Worm (Caenorhabditis elegans): ENCODE results near the gene C04C11.25.
"Not testable (repeated sequence)": the region's sequence is repeated elsewhere in the genome, so short reads cannot be mapped to it uniquely, and the experiment has no call there.

C04C11.25 gene

ce11 chrX:13973769-13974168 lies 41.5 kb downstream of the C04C11.25 start:
- TF ChIP-seq mab-5 (tag; optimal IDR thresholded peaks at IDR 0.05) = peak; percentile 43
- no peak for TF ChIP-seq snpc-4 (tag; optimal IDR thresholded peaks at IDR 0.05)
- peak; percentile 63 for TF ChIP-seq nhr-129 (tag; optimal IDR thresholded peaks at IDR 0.05)
- TF ChIP-seq mbf-1 (tag; optimal IDR thresholded peaks at IDR 0.05) = no peak
- peak; percentile 65 for TF ChIP-seq unc-55 (GFP tag; optimal IDR thresholded peaks at IDR 0.05)
- TF ChIP-seq peb-1 (tag; optimal IDR thresholded peaks at IDR 0.05) = no peak
- no peak for TF ChIP-seq ztf-11 (tag; optimal IDR thresholded peaks at IDR 0.05)
- TF ChIP-seq Y55F3AM.14 (GFP tag; optimal IDR thresholded peaks at IDR 0.05) = peak; percentile 48
- TF ChIP-seq elt-1 (tag; optimal IDR thresholded peaks at IDR 0.05) = no peak
- peak in 1 of 2 experiments; percentile 51 for TF ChIP-seq lsy-2 (tag; optimal IDR thresholded peaks at IDR 0.05)
- no peak for TF ChIP-seq lin-13 (GFP tag; optimal IDR thresholded peaks at IDR 0.05)
- peak; percentile 19 for TF ChIP-seq sem-4 (tag; optimal IDR thresholded peaks at IDR 0.05)
- peak; percentile 68 for TF ChIP-seq F13H6.1 (tag; optimal IDR thresholded peaks at IDR 0.05)
- no peak for TF ChIP-seq lin-39 (tag; optimal IDR thresholded peaks at IDR 0.05)
- peak; percentile 20 for TF ChIP-seq crh-2 (tag; optimal IDR thresholded peaks at IDR 0.05)
- no peak for TF ChIP-seq nhr-23 (tag; optimal IDR thresholded peaks at IDR 0.05)
- TF ChIP-seq lin-11 (tag; optimal IDR thresholded peaks at IDR 0.05) = peak; percentile 31
- TF ChIP-seq nhr-25 (tag; optimal IDR thresholded peaks at IDR 0.05) = no peak
- peak; percentile 57 for TF ChIP-seq C34F6.9 (tag; optimal IDR thresholded peaks at IDR 0.05)
- TF ChIP-seq sma-9 (GFP tag; optimal IDR thresholded peaks at IDR 0.05) = peak; percentile 56
- no peak for TF ChIP-seq sma-9 (tag; optimal IDR thresholded peaks at IDR 0.05)
- peak in 1 of 2 experiments; percentile 11 for TF ChIP-seq mdl-1 (tag; optimal IDR thresholded peaks at IDR 0.05)
- TF ChIP-seq fos-1 (tag; optimal IDR thresholded peaks at IDR 0.05) = peak; percentile 16
- TF ChIP-seq nhr-21 (tag; optimal IDR thresholded peaks at IDR 0.05) = no peak

ce11 chrX:13973086-13973485 lies 42.2 kb downstream of the C04C11.25 start:
- peak; percentile 7 for TF ChIP-seq sma-9 (GFP tag; optimal IDR thresholded peaks at IDR 0.05)
- not testable (repeated sequence) for TF ChIP-seq sma-9 (tag; optimal IDR thresholded peaks at IDR 0.05)

ce11 chrX:13969257-13969968 lies 45.9 kb downstream of the C04C11.25 start:
- TF ChIP-seq unc-62 (GFP tag; optimal IDR thresholded peaks at IDR 0.05) = no peak
- peak; percentile 10 to 82 for TF ChIP-seq mdl-1 (tag; optimal IDR thresholded peaks at IDR 0.05)
- TF ChIP-seq Y55F3AM.14 (GFP tag; optimal IDR thresholded peaks at IDR 0.05) = peak; percentile 75
- no peak for TF ChIP-seq elt-1 (tag; optimal IDR thresholded peaks at IDR 0.05)
- TF ChIP-seq peb-1 (tag; optimal IDR thresholded peaks at IDR 0.05) = no peak
- TF ChIP-seq sma-3 (GFP tag; optimal IDR thresholded peaks at IDR 0.05) = peak; percentile 29
- peak; percentile 59 for TF ChIP-seq gmeb-1 (tag; optimal IDR thresholded peaks at IDR 0.05)
- peak; percentile 49 for TF ChIP-seq lin-11 (tag; optimal IDR thresholded peaks at IDR 0.05)
- TF ChIP-seq nhr-77 (tag; optimal IDR thresholded peaks at IDR 0.05) = no peak
- no peak for TF ChIP-seq nhr-12 (tag; optimal IDR thresholded peaks at IDR 0.05)
- TF ChIP-seq nhr-6 (tag; optimal IDR thresholded peaks at IDR 0.05) = peak; percentile 84
- TF ChIP-seq sem-4 (tag; optimal IDR thresholded peaks at IDR 0.05) = peak; percentile 85
- TF ChIP-seq nhr-129 (tag; optimal IDR thresholded peaks at IDR 0.05) = peak; percentile 94
- TF ChIP-seq crh-2 (tag; optimal IDR thresholded peaks at IDR 0.05) = peak; percentile 88
- TF ChIP-seq ztf-4 (tag; optimal IDR thresholded peaks at IDR 0.05) = peak; percentile 59
- TF ChIP-seq skn-1 (tag; optimal IDR thresholded peaks at IDR 0.05) = peak; percentile 55
- peak; percentile 76 for TF ChIP-seq zag-1 (tag; optimal IDR thresholded peaks at IDR 0.05)
- TF ChIP-seq unc-39 (tag; optimal IDR thresholded peaks at IDR 0.05) = peak; percentile 18
- peak; percentile 88 for TF ChIP-seq fos-1 (tag; optimal IDR thresholded peaks at IDR 0.05)
- no peak for TF ChIP-seq nhr-23 (tag; optimal IDR thresholded peaks at IDR 0.05)
- peak; percentile 86 for TF ChIP-seq sma-9 (GFP tag; optimal IDR thresholded peaks at IDR 0.05)
- no peak for TF ChIP-seq sma-9 (tag; optimal IDR thresholded peaks at IDR 0.05)
- peak; percentile 27 to 82 for TF ChIP-seq lsy-2 (tag; optimal IDR thresholded peaks at IDR 0.05)
- peak; percentile 32 for TF ChIP-seq blmp-1 (tag; optimal IDR thresholded peaks at IDR 0.05; ENCODE audit: insufficient read depth)
- no peak for TF ChIP-seq nhr-10 (tag; optimal IDR thresholded peaks at IDR 0.05)
- no peak for TF ChIP-seq nhr-25 (tag; optimal IDR thresholded peaks at IDR 0.05)
- no peak for TF ChIP-seq lin-39 (tag; optimal IDR thresholded peaks at IDR 0.05)
- TF ChIP-seq nhr-21 (tag; optimal IDR thresholded peaks at IDR 0.05) = peak; percentile 54
- TF ChIP-seq snpc-4 (tag; optimal IDR thresholded peaks at IDR 0.05) = peak; percentile 44
- peak; percentile 79 for TF ChIP-seq unc-55 (GFP tag; optimal IDR thresholded peaks at IDR 0.05)
- peak; percentile 73 for TF ChIP-seq lin-13 (GFP tag; optimal IDR thresholded peaks at IDR 0.05)
- peak; percentile 93 for TF ChIP-seq F13H6.1 (tag; optimal IDR thresholded peaks at IDR 0.05)
- peak; percentile 78 for TF ChIP-seq egl-27 (tag; optimal IDR thresholded peaks at IDR 0.05)
- TF ChIP-seq C34F6.9 (tag; optimal IDR thresholded peaks at IDR 0.05) = peak; percentile 89

All from whole organism, L2 larva.